Fruit fly (Drosophila melanogaster) whole organism: Measurements from ENCODE around the gene CG7884.

ENCODE experiments used
- EcR ChIP-seq, 2 experiments: fragments of >200 bp; optimal IDR thresholded peaks; 2 replicates each; lab custom pipeline; 2017; ENCODE audit warnings: missing biosample characterization in 2 of 2, missing genetic modification characterization in 2 of 2, missing genetic modification reagents in 2 of 2
- pan ChIP-seq: fragments of >200 bp; optimal IDR thresholded peaks from 2 replicates; lab custom pipeline; 2017

- TF ChIP-seq pan (lab: Kevin White, UChicago) (no peak), EcR (GFP tag; optimal IDR thresholded peaks at IDR 0.05; lab: Kevin White, UChicago) (no peak)
These were observed 41.2 kb downstream of the CG7884 start, which contains the start of gene Vav for dm6 chrX:19261528-19262102.
